Worm (Caenorhabditis elegans) whole organism, midembryonic: Measurements from ENCODE around the gene efhc-1.
A peak's percentile ranks its signal among the peaks of the same experiment; 100 is the strongest.

Experiments used
- T22C8.4 ChIP-seq: fragments of 200-800 bp; sonication (Bioruptor generic); IDR thresholded peaks from 2 replicates; pipeline ENCODE4 v1.3.6; 2022; ENCODE audit warnings: missing genetic modification characterization, missing compliant biosample characterization
- cog-1 ChIP-seq: sonication (generic microtip); optimal IDR thresholded peaks from 2 replicates; lab custom pipeline; 2016; ENCODE audit warnings: missing genetic modification characterization, missing compliant biosample characterization
- flt-1 ChIP-seq: fragments of 200-800 bp; sonication (Bioruptor generic); IDR thresholded peaks from 2 replicates; pipeline ENCODE4 v1.3.6; 2022; ENCODE audit warnings: missing genetic modification characterization, missing compliant biosample characterization
- klf-2 ChIP-seq: fragments of 200-800 bp; sonication (Bioruptor generic); conservative IDR thresholded peaks from 2 replicates; pipeline ENCODE4 v1.3.6; 2022; ENCODE audit warnings: missing genetic modification reagents, missing genetic modification characterization, missing compliant biosample characterization
- med-1 ChIP-seq: sonication (generic microtip); optimal IDR thresholded peaks from 2 replicates; lab custom pipeline; 2017; ENCODE audit warnings: missing genetic modification characterization, mild to moderate bottlenecking, missing compliant biosample characterization, antibody characterized with exemption, missing genetic modification reagents; ENCODE audit not compliant: insufficient read depth
- ref-1 ChIP-seq: fragments of 200-800 bp; sonication (Bioruptor generic); conservative IDR thresholded peaks from 2 replicates; pipeline ENCODE4 v1.3.6; 2022; ENCODE audit warnings: missing genetic modification reagents, missing genetic modification characterization, missing compliant biosample characterization
- tab-1 ChIP-seq: fragments of 200-800 bp; sonication (Bioruptor generic); IDR thresholded peaks from 2 replicates; pipeline ENCODE4 v1.3.6; 2022; ENCODE audit warnings: missing genetic modification characterization, missing compliant biosample characterization
- ztf-23 ChIP-seq: fragments of 200-800 bp; sonication (Bioruptor generic); IDR thresholded peaks from 2 replicates; pipeline ENCODE4 v1.3.6; 2022; ENCODE audit warnings: missing genetic modification reagents, missing genetic modification characterization, missing compliant biosample characterization
- ztf-29 ChIP-seq: fragments of 200-800 bp; sonication (Bioruptor generic); IDR thresholded peaks from 2 replicates; pipeline ENCODE4 v1.3.6; 2022; ENCODE audit warnings: missing genetic modification reagents, missing genetic modification characterization, missing compliant biosample characterization

The efhc-1 gene

DNA sequence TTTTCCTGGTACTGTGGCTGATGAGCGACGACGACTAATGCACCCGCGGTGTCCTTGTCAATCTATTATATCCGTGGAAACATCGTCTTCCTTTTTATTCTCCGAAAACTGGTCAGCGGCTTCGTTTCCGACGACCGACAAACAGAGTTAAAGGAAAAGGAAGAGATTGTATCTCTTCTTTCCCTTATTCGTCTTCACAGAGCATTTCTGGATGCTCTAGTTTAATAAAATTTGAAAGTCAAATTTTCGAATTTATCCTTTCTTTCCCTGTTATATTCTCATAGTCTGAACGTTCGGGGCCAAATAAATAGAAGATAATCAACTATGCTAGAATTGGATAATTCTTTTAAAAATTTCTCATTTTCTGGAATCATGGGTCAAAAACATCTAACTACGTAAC lies 34.6 kb downstream of the efhc-1 start:
- TF ChIP-seq med-1 (GFP tag; lab: Kevin White, UChicago): no peak
- TF ChIP-seq flt-1 (GFP tag; lab: Robert Waterston, UW): no peak
- no peak for TF ChIP-seq ztf-23
- TF ChIP-seq klf-2: no peak
- TF ChIP-seq tab-1: no peak
- TF ChIP-seq ztf-29 (GFP tag; lab: Robert Waterston, UW): no peak
- no peak for TF ChIP-seq ref-1 (GFP tag; lab: Robert Waterston, UW)

DNA sequence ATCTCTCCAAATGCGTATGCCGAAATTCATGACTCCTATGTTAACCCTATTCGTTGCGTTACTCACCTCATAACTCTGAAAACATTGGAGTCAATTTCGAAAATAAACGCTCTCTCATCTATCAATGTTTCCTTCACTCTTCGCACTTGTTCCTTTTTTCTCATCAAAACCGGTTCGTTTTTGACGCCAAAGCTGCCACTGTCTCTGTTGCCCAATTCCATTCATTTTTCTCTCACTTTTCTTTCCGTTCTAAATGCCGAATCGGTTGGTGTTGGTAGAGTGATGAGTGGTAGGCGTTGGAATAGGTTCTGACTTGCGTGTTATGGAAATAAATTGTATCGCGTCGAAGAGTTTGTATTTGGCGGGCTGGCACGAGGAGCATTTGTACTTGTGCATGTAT lies 35.2 kb downstream of the efhc-1 start:
- TF ChIP-seq ztf-23 (no peak), T22C8.4 (GFP tag; lab: Robert Waterston, UW) (no peak), flt-1 (GFP tag; lab: Robert Waterston, UW) (no peak), ref-1 (GFP tag; lab: Robert Waterston, UW) (no peak), med-1 (GFP tag; lab: Kevin White, UChicago) (no peak), tab-1 (no peak), ztf-29 (GFP tag; lab: Robert Waterston, UW) (no peak), klf-2 (no peak), cog-1 (tag; lab: Kevin White, UChicago) (no peak)

ce11 chrX:10394238-10394637 lies 36.1 kb downstream of the efhc-1 start:
- TF ChIP-seq cog-1 (tag; lab: Kevin White, UChicago) (peak; percentile 36), klf-2 (no peak)

DNA sequence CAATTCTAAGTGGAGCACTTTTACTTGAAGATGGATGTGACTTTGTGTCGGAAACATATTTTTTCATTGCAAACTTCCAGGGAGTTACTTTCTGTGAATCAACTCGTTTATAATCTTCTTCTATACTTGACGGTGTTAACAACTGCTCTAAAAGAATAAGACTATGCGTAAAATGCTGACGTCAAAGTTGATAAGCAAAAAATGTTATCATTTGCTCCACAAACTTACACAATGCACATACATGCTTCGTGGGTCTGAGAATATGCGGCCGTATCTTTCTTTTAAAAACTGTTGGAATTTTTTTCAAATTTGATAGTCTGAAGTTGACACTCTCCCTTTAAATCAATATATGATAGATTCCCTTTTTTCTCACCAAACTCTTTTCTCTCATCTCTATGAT lies 37.0 kb downstream of the efhc-1 start:
- TF ChIP-seq klf-2 (no peak), tab-1 (no peak), flt-1 (GFP tag; lab: Robert Waterston, UW) (no peak), ref-1 (GFP tag; lab: Robert Waterston, UW) (no peak), med-1 (GFP tag; lab: Kevin White, UChicago) (no peak), T22C8.4 (GFP tag; lab: Robert Waterston, UW) (no peak), ztf-23 (no peak)

- TF ChIP-seq T22C8.4 (GFP tag; lab: Robert Waterston, UW) (no peak), klf-2 (no peak), med-1 (GFP tag; lab: Kevin White, UChicago) (no peak), tab-1 (0 out of 2 replicates have a peak, but pooled peaks have one; percentile 9), flt-1 (GFP tag; lab: Robert Waterston, UW) (0 out of 2 replicates have a peak, but pooled peaks have one; percentile 22), ztf-23 (no peak), cog-1 (tag; lab: Kevin White, UChicago) (peak; percentile 37), ztf-29 (GFP tag; lab: Robert Waterston, UW) (no peak)
These were observed 37.5 kb downstream of the efhc-1 start for ce11 chrX:10395668-10396067.

DNA sequence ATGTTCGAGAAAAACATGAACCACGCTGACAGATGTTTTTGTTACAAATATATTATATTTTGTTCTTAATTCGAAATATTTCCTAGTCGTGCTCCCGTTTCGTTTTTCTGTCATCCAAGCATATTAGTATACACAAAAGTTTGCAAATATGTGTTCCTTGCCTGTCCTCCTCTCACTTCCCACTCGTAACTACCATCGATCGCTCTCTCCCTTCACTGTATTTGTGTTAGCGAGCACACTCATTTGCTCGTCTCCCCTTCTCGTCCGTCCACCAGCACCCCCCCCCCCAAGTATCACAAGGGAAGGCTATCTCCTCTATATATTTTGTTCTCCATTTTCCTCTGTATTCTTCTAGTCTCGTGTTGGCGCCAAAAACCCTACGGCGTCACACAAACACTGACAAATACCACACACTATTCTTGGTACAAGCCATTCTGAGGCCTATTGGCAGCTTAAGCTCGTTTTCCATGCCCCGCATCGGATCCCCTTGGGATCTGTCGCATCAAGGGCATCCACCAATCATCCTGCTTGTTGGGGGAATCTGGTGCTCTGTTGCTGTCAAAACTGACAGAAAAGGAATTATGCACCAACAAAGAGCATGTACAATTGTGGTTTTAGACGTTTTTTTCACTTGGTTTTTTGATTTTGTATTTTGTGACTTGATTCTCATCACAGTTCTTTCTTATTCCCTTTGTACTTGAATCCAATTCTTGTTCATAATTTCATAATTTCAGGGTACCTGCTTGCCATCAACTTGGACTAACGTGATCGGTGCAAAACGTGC lies 38.5 kb downstream of the efhc-1 start, which contains the start of gene pkn-1:
Gene pkn-1, plus strand, starts transcription at position 734 of the 784 bp plus-strand sequence.
- TF ChIP-seq ztf-29 (GFP tag; lab: Robert Waterston, UW) (peak; percentile 63; the same call in 1 of the 2 replicates), T22C8.4 (GFP tag; lab: Robert Waterston, UW) (no peak)

- no peak for TF ChIP-seq T22C8.4 (GFP tag; lab: Robert Waterston, UW)
- no peak for TF ChIP-seq ztf-23
- TF ChIP-seq ref-1 (GFP tag; lab: Robert Waterston, UW): no peak
- no peak for TF ChIP-seq tab-1
- TF ChIP-seq cog-1 (tag; lab: Kevin White, UChicago): no peak
- TF ChIP-seq ztf-29 (GFP tag; lab: Robert Waterston, UW): no peak
- TF ChIP-seq klf-2: no peak
These were observed 42.9 kb downstream of the efhc-1 start for ce11 chrX:10401118-10401517.

- TF ChIP-seq T22C8.4 (GFP tag; lab: Robert Waterston, UW) (no peak), klf-2 (no peak), ref-1 (GFP tag; lab: Robert Waterston, UW) (no peak), med-1 (GFP tag; lab: Kevin White, UChicago) (no peak), ztf-23 (no peak), cog-1 (tag; lab: Kevin White, UChicago) (no peak), flt-1 (GFP tag; lab: Robert Waterston, UW) (no peak), tab-1 (no peak), ztf-29 (GFP tag; lab: Robert Waterston, UW) (no peak)
These were observed 45.9 kb downstream of the efhc-1 start for ce11 chrX:10404051-10404450.

ce11 chrX:10406203-10406602 lies 48.0 kb downstream of the efhc-1 start, which contains the start of gene gur-3:
gur-3 (minus strand) TSS chrX:10406303.
- TF ChIP-seq flt-1 (GFP tag; lab: Robert Waterston, UW): no peak
- no peak for TF ChIP-seq ref-1 (GFP tag; lab: Robert Waterston, UW)
- TF ChIP-seq klf-2: no peak
- no peak for TF ChIP-seq ztf-23
- no peak for TF ChIP-seq cog-1 (tag; lab: Kevin White, UChicago)
- no peak for TF ChIP-seq med-1 (GFP tag; lab: Kevin White, UChicago)
- TF ChIP-seq tab-1: no peak
- TF ChIP-seq ztf-29 (GFP tag; lab: Robert Waterston, UW): no peak

DNA sequence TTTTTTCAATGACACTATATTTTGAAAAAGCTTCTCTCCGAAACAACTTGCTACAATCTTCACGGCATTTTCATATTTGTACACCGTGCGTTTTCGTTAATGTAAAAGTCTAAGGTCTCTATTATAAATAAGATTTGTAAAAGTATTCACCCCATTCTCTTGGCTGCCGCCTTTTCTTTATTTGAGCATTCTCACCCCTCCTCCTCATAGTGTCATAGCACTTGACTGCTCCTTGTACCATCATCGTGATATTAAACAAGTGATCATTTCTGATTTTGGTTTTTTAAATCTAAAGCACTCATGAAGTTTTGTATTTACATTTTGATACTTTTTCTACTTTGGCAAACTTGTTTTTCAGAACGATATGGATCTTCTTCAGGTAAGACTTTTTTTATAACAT lies 48.7 kb downstream of the efhc-1 start, which contains the start of gene ZC504.1:
Gene ZC504.1, plus strand, starts transcription at position 301 of the 400 bp plus-strand sequence.
- no peak for TF ChIP-seq ref-1 (GFP tag; lab: Robert Waterston, UW)
- no peak for TF ChIP-seq ztf-23
- no peak for TF ChIP-seq flt-1 (GFP tag; lab: Robert Waterston, UW)
- TF ChIP-seq T22C8.4 (GFP tag; lab: Robert Waterston, UW): no peak
- no peak for TF ChIP-seq tab-1
- TF ChIP-seq cog-1 (tag; lab: Kevin White, UChicago): no peak
- no peak for TF ChIP-seq ztf-29 (GFP tag; lab: Robert Waterston, UW)
- no peak for TF ChIP-seq klf-2
- no peak for TF ChIP-seq med-1 (GFP tag; lab: Kevin White, UChicago)
